Worm (Caenorhabditis elegans): ENCODE measurements around the gene F58A6.9.

DNA sequence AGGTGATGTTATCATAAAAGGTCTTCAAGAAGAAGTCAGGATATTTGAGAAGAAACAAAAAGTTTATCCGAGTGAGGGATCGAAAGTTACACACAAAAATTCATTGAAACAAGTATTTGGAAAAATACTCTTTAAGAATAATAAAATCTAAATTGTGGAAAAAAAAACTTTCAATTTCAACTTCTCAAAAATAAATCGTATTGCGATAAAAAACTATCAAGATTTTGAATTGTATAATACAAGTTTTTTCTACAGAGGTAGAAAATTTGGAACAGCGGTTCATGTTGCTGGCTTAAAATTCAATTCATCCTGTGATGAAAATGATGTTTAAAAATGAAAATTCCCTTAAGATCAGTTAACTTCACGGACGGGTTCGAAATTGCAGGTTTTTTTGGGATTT, 46.6 kb downstream of the F58A6.9 start, which contains the start of gene F09C12.8:
- TF ChIP-seq lsy-2 (tag; optimal IDR thresholded peaks at IDR 0.05) (no peak), nhr-237 (tag; optimal IDR thresholded peaks at IDR 0.05) (no peak), C04F5.9 (tag; optimal IDR thresholded peaks at IDR 0.05) (no peak), hlh-4 (tag; optimal IDR thresholded peaks at IDR 0.05) (no peak), nhr-28 (tag; optimal IDR thresholded peaks at IDR 0.05) (no peak), sox-4 (tag; optimal IDR thresholded peaks at IDR 0.05) (no peak), nhr-76 (tag; optimal IDR thresholded peaks at IDR 0.05) (no peak), lin-14 (GFP tag; optimal IDR thresholded peaks at IDR 0.05) (no peak), skn-1 (tag; optimal IDR thresholded peaks at IDR 0.05) (no peak), nhr-77 (tag; optimal IDR thresholded peaks at IDR 0.05) (no peak), unc-86 (tag; optimal IDR thresholded peaks at IDR 0.05) (no peak), unc-62 (GFP tag; optimal IDR thresholded peaks at IDR 0.05) (no peak), nhr-11 (tag; optimal IDR thresholded peaks at IDR 0.05) (no peak)

Data from whole organism, L1 larva.